Worm (Caenorhabditis elegans): ENCODE results near the gene mmaa-1.

- no peak for TF ChIP-seq elt-4 (tag; optimal IDR thresholded peaks at IDR 0.05)
- TF ChIP-seq ceh-9 (tag; optimal IDR thresholded peaks at IDR 0.05), result no peak
- no peak for TF ChIP-seq sox-4 (tag; optimal IDR thresholded peaks at IDR 0.05)
- no peak for TF ChIP-seq sox-2 (GFP tag; IDR thresholded peaks at IDR 0.05)
These were observed 10.1 kb downstream of the mmaa-1 start for ce11 chrII:7090852-7091251.

All from whole organism, late embryonic.